Fruit fly (Drosophila melanogaster) whole organism, embryonic: ENCODE data around the gene mRpS26.

Experiments used
- Atf-2 ChIP-seq: fragments of 200-800 bp; sonication (Bioruptor generic); optimal IDR thresholded peaks from 2 replicates; lab custom pipeline; 2016; ENCODE audit warnings: missing biosample characterization, missing genetic modification characterization
- C15 ChIP-seq: fragments of 200-800 bp; sonication (Bioruptor generic); IDR thresholded peaks from 3 replicates; pipeline ENCODE4 v1.3.6; 2022; ENCODE audit warnings: missing biosample characterization, missing genetic modification characterization
- CG10431 ChIP-seq: fragments of 200-800 bp; sonication (Bioruptor generic); optimal IDR thresholded peaks from 3 replicates; lab custom pipeline; 2018; ENCODE audit warnings: missing biosample characterization, mild to moderate bottlenecking, missing genetic modification characterization
- CG10462 ChIP-seq: fragments of 200-800 bp; sonication (Bioruptor generic); optimal IDR thresholded peaks from 2 replicates; lab custom pipeline; 2016; ENCODE audit warnings: missing biosample characterization, missing genetic modification characterization
- CG13296 ChIP-seq: fragments of 200-800 bp; sonication (Bioruptor generic); optimal IDR thresholded peaks from 3 replicates; lab custom pipeline; 2018; ENCODE audit warnings: missing biosample characterization, mild to moderate bottlenecking, missing genetic modification characterization
- CG15514 ChIP-seq: fragments of 200-800 bp; sonication (Bioruptor generic); optimal IDR thresholded peaks from 3 replicates; lab custom pipeline; 2017; ENCODE audit warnings: missing biosample characterization, missing genetic modification characterization, mild to moderate bottlenecking, moderate library complexity, missing genetic modification reagents
- CG16779 ChIP-seq: fragments of 200-800 bp; sonication (Bioruptor generic); IDR thresholded peaks from 2 replicates; pipeline ENCODE4 v1.3.6; 2022; ENCODE audit warnings: missing biosample characterization, missing genetic modification characterization
- CG17568 ChIP-seq: fragments of 200-800 bp; sonication (Bioruptor generic); optimal IDR thresholded peaks from 2 replicates; lab custom pipeline; 2018; ENCODE audit warnings: missing biosample characterization, mild to moderate bottlenecking, missing genetic modification characterization, moderate library complexity
- CG2199 ChIP-seq: fragments of 200-800 bp; sonication (Bioruptor generic); IDR thresholded peaks from 3 replicates; pipeline ENCODE4 v1.3.6; 2022; ENCODE audit warnings: missing biosample characterization, missing genetic modification characterization
- CG3407 ChIP-seq: fragments of 200-800 bp; sonication (Bioruptor generic); optimal IDR thresholded peaks from 2 replicates; lab custom pipeline; 2018; ENCODE audit warnings: missing biosample characterization, mild to moderate bottlenecking, missing genetic modification characterization
- CG34422 ChIP-seq: fragments of 200-800 bp; sonication (Bioruptor generic); IDR thresholded peaks from 3 replicates; pipeline ENCODE4 v1.3.6; 2022; ENCODE audit warnings: missing biosample characterization, missing genetic modification characterization
- CG4424 ChIP-seq: fragments of 200-800 bp; sonication (Bioruptor generic); optimal IDR thresholded peaks from 3 replicates; lab custom pipeline; 2016; ENCODE audit warnings: missing biosample characterization, missing genetic modification characterization
- CG4820 ChIP-seq: fragments of 200-800 bp; sonication (Bioruptor generic); optimal IDR thresholded peaks from 3 replicates; lab custom pipeline; 2016; ENCODE audit warnings: missing biosample characterization, missing genetic modification characterization
- CG6175 ChIP-seq: fragments of 200-800 bp; sonication (Bioruptor generic); IDR thresholded peaks from 3 replicates; pipeline ENCODE4 v1.3.6; 2022; ENCODE audit warnings: missing biosample characterization, missing genetic modification characterization
- CG6854 ChIP-seq: fragments of 200-800 bp; sonication (Bioruptor generic); optimal IDR thresholded peaks from 3 replicates; lab custom pipeline; 2017; ENCODE audit warnings: missing biosample characterization, mild to moderate bottlenecking, missing genetic modification characterization
- CG8944 ChIP-seq: fragments of 200-800 bp; sonication (Bioruptor generic); optimal IDR thresholded peaks from 3 replicates; lab custom pipeline; 2016; ENCODE audit warnings: missing biosample characterization, missing genetic modification characterization
- CG9817 ChIP-seq: fragments of 200-800 bp; sonication (Bioruptor generic); optimal IDR thresholded peaks from 2 replicates; lab custom pipeline; 2018; ENCODE audit warnings: missing biosample characterization, mild to moderate bottlenecking, missing genetic modification characterization, moderate library complexity
- CTCF ChIP-seq: fragments of 200-800 bp; sonication (Bioruptor generic); optimal IDR thresholded peaks from 2 replicates; lab custom pipeline; 2017; ENCODE audit warnings: missing biosample characterization, mild to moderate bottlenecking, missing genetic modification characterization, moderate library complexity
- Camta ChIP-seq: fragments of 200-800 bp; sonication (Bioruptor generic); optimal IDR thresholded peaks from 2 replicates; lab custom pipeline; 2016; ENCODE audit warnings: missing biosample characterization, missing genetic modification characterization
- Dfd ChIP-seq, 2 experiments: fragments of >200 bp; optimal IDR thresholded peaks; 2 replicates each; lab custom pipeline; 2017; ENCODE audit warnings: missing biosample characterization in 2 of 2, missing genetic modification characterization in 2 of 2
- Dp ChIP-seq: fragments of 200-800 bp; sonication (Bioruptor generic); optimal IDR thresholded peaks from 2 replicates; lab custom pipeline; 2018; ENCODE audit warnings: missing biosample characterization, mild to moderate bottlenecking, missing genetic modification characterization, moderate library complexity
- Eip74EF ChIP-seq, 2 experiments: fragments of 200-800 bp in 1 of 2; fragments of >200 bp in 1 of 2; sonication (Bioruptor generic) in 1 of 2; optimal IDR thresholded peaks; 2 replicates each; lab custom pipeline; 2017 to 2019; ENCODE audit warnings: missing biosample characterization in 2 of 2, missing genetic modification characterization in 2 of 2, mild to moderate bottlenecking in 1 of 2, moderate library complexity in 1 of 2
- Ets65A ChIP-seq: fragments of 200-800 bp; sonication (Bioruptor generic); peaks from one replicate; lab custom pipeline; 2016; ENCODE audit warnings: missing biosample characterization, missing genetic modification characterization
- Lhr ChIP-seq: fragments of 200-800 bp; sonication (Bioruptor generic); optimal IDR thresholded peaks from 3 replicates; lab custom pipeline; 2017; ENCODE audit warnings: mild to moderate bottlenecking, missing biosample characterization, missing genetic modification reagents, missing genetic modification characterization
- Med ChIP-seq: fragments of 200-800 bp; sonication (Bioruptor generic); peaks from one replicate; lab custom pipeline; 2016; ENCODE audit warnings: missing biosample characterization, missing genetic modification characterization, mild to moderate bottlenecking, inconsistent platforms, moderate library complexity
- Myb ChIP-seq: fragments of 200-800 bp; sonication (Bioruptor generic); optimal IDR thresholded peaks from 2 replicates; lab custom pipeline; 2016; ENCODE audit warnings: missing biosample characterization, missing genetic modification characterization
- Pdp1 ChIP-seq, 2 experiments: fragments of 200-800 bp; sonication (Bioruptor generic); optimal IDR thresholded peaks; 3 replicates each; lab custom pipeline; 2016; ENCODE audit warnings: missing biosample characterization in 2 of 2, missing genetic modification characterization in 2 of 2, mild to moderate bottlenecking in 1 of 2, moderate library complexity in 1 of 2
- Poxn ChIP-seq: fragments of 200-800 bp; sonication (Bioruptor generic); IDR thresholded peaks from 2 replicates; pipeline ENCODE4 v1.3.6; 2022; ENCODE audit warnings: missing biosample characterization, missing genetic modification characterization
- Xrp1 ChIP-seq: fragments of 200-800 bp; sonication (Bioruptor generic); IDR thresholded peaks from 2 replicates; pipeline ENCODE4 v1.3.6; 2022; ENCODE audit warnings: missing biosample characterization, missing genetic modification characterization
- aop ChIP-seq: fragments of 200-800 bp; sonication (Bioruptor generic); IDR thresholded peaks from 2 replicates; pipeline ENCODE4 v1.3.6; 2022; ENCODE audit warnings: missing biosample characterization, missing genetic modification characterization
- btn ChIP-seq: fragments of 200-800 bp; sonication (Bioruptor generic); optimal IDR thresholded peaks from 2 replicates; lab custom pipeline; 2016; ENCODE audit warnings: missing biosample characterization, missing genetic modification characterization
- ci ChIP-seq: fragments of 200-800 bp; sonication (Bioruptor generic); IDR thresholded peaks from 3 replicates; pipeline ENCODE4 v1.3.6; 2022; ENCODE audit warnings: missing biosample characterization, missing genetic modification characterization
- corto ChIP-seq: fragments of 200-800 bp; sonication (Bioruptor generic); optimal IDR thresholded peaks from 2 replicates; lab custom pipeline; 2016; ENCODE audit warnings: missing biosample characterization, mild to moderate bottlenecking, missing genetic modification characterization, moderate library complexity
- crol ChIP-seq: fragments of 200-800 bp; sonication (Bioruptor generic); IDR thresholded peaks from 2 replicates; pipeline ENCODE4 v1.3.6; 2022; ENCODE audit warnings: missing biosample characterization, missing genetic modification characterization
- dmrt99B ChIP-seq: fragments of 200-800 bp; sonication (Bioruptor generic); optimal IDR thresholded peaks from 2 replicates; lab custom pipeline; 2018; ENCODE audit warnings: missing biosample characterization, mild to moderate bottlenecking, missing genetic modification characterization, moderate library complexity
- fu2 ChIP-seq: fragments of 200-800 bp; sonication (Bioruptor generic); optimal IDR thresholded peaks from 2 replicates; lab custom pipeline; 2016; ENCODE audit warnings: missing biosample characterization, missing genetic modification characterization
- inv ChIP-seq: fragments of 200-800 bp; sonication (Bioruptor generic); IDR thresholded peaks from 2 replicates; pipeline ENCODE4 v1.3.6; 2022; ENCODE audit warnings: missing biosample characterization, missing genetic modification characterization; ENCODE audit not compliant: partially characterized antibody
- jigr1 ChIP-seq: fragments of 200-800 bp; sonication (Bioruptor generic); IDR thresholded peaks from 3 replicates; pipeline ENCODE4 v1.3.6; 2022; ENCODE audit warnings: missing biosample characterization, missing genetic modification characterization
- onecut ChIP-seq: fragments of 200-800 bp; sonication (Bioruptor generic); IDR thresholded peaks from 2 replicates; pipeline ENCODE4 v1.3.6; 2022; ENCODE audit warnings: missing biosample characterization, missing genetic modification characterization
- phol ChIP-seq: fragments of 200-800 bp; sonication (Bioruptor generic); optimal IDR thresholded peaks from 3 replicates; lab custom pipeline; 2018; ENCODE audit warnings: missing biosample characterization, mild to moderate bottlenecking, missing genetic modification characterization, moderate library complexity
- stwl ChIP-seq: fragments of 200-800 bp; sonication (Bioruptor generic); optimal IDR thresholded peaks from 3 replicates; lab custom pipeline; 2018; ENCODE audit warnings: missing biosample characterization, mild to moderate bottlenecking, missing genetic modification characterization, moderate library complexity
- vnd ChIP-seq: fragments of 200-800 bp; sonication (Bioruptor generic); IDR thresholded peaks from 3 replicates; pipeline ENCODE4 v1.3.6; 2022; ENCODE audit warnings: missing biosample characterization, missing genetic modification characterization; ENCODE audit not compliant: partially characterized antibody
- zfh1 ChIP-seq: fragments of 200-800 bp; sonication (Bioruptor generic); IDR thresholded peaks from 3 replicates; pipeline ENCODE4 v1.3.6; 2022; ENCODE audit warnings: missing biosample characterization, missing genetic modification characterization
- zfh2 ChIP-seq: fragments of 200-800 bp; sonication (Bioruptor generic); optimal IDR thresholded peaks from 2 replicates; lab custom pipeline; 2016; ENCODE audit warnings: missing biosample characterization, missing genetic modification characterization

mRpS26 gene

dm6 chr3L:18081957-18082356, 24.4 kb upstream of the mRpS26 start (continued):
- TF ChIP-seq CG16779 (no peak), CG34422 (GFP tag; lab: Robert Waterston, UW) (0 out of 3 replicates have a peak, but pooled peaks have one; percentile 18), jigr1 (GFP tag; lab: Robert Waterston, UW) (0 out of 3 replicates have a peak, but pooled peaks have one; percentile 20), Ets65A (GFP tag; lab: Kevin White, UChicago) (peak; percentile 11), dmrt99B (no peak), Eip74EF (GFP tag; optimal IDR thresholded peaks at IDR 0.05; lab: Kevin White, UChicago) (no peak), inv (GFP tag; lab: Robert Waterston, UW) (no peak), CG9817 (no peak), CG8944 (no peak), fu2 (GFP tag; lab: Kevin White, UChicago) (no peak), Poxn (GFP tag; lab: Robert Waterston, UW) (no peak), Med (GFP tag; lab: Kevin White, UChicago) (peak; percentile 34)

dm6 chr3L:18083402-18083801, 23.0 kb upstream of the mRpS26 start:
- TF ChIP-seq stwl (peak; percentile 15), ci (no peak), CTCF (GFP tag; lab: Kevin White, UChicago) (peak; percentile 90)

- TF ChIP-seq btn (GFP tag; lab: Kevin White, UChicago) (no peak), CG6175 (no peak), Dfd (GFP tag; optimal IDR thresholded peaks at IDR 0.05; lab: Kevin White, UChicago) (peak in 1 of 2 experiments; percentile 64), phol (peak; percentile 11), zfh2 (GFP tag; lab: Kevin White, UChicago) (no peak), onecut (GFP tag; lab: Robert Waterston, UW) (peak; percentile 81), CG13296 (GFP tag; lab: Kevin White, UChicago) (no peak)
Observed at dm6 chr3L:18083994-18084393, 22.4 kb upstream of the mRpS26 start.

- TF ChIP-seq C15 (GFP tag; lab: Robert Waterston, UW) (no peak), Pdp1 (GFP tag; optimal IDR thresholded peaks at IDR 0.05; lab: Kevin White, UChicago) (peak in 1 of 2 experiments; percentile 36), aop (GFP tag; lab: Robert Waterston, UW) (no peak), CG4820 (no peak), Atf-2 (no peak), CG4424 (GFP tag; lab: Kevin White, UChicago) (no peak), CG17568 (GFP tag; lab: Kevin White, UChicago) (no peak), CG10431 (GFP tag; lab: Kevin White, UChicago) (peak; percentile 91), corto (GFP tag; lab: Kevin White, UChicago) (no peak)
Observed at dm6 chr3L:18086754-18087685, 19.4 kb upstream of the mRpS26 start, which contains the start of gene CG34253. Gene CG34253 (minus strand): TSS chr3L:18087320.

dm6 chr3L:18088027-18088426, 18.4 kb upstream of the mRpS26 start:
- peak; percentile 35 for TF ChIP-seq phol
- no peak for TF ChIP-seq crol (GFP tag; lab: Robert Waterston, UW)
- TF ChIP-seq Dfd (GFP tag; optimal IDR thresholded peaks at IDR 0.05; lab: Kevin White, UChicago), result peak in 1 of 2 experiments; percentile 97
- peak; percentile 53 for TF ChIP-seq Lhr (GFP tag; lab: Kevin White, UChicago)
- no peak for TF ChIP-seq vnd (GFP tag; lab: Robert Waterston, UW)
- TF ChIP-seq CG2199 (GFP tag; lab: Robert Waterston, UW), result peak; percentile 96
- peak; percentile 86 for TF ChIP-seq Myb (GFP tag; lab: Kevin White, UChicago)
- TF ChIP-seq CG3407, result no peak
- TF ChIP-seq Xrp1 (GFP tag; lab: Robert Waterston, UW), result peak; percentile 44
- 0 out of 3 replicates have a peak, but pooled peaks have one; percentile 17 for TF ChIP-seq zfh1 (GFP tag; lab: Robert Waterston, UW)
- TF ChIP-seq CG6854 (GFP tag; lab: Kevin White, UChicago), result no peak
- peak; percentile 2 for TF ChIP-seq CG15514 (GFP tag; lab: Kevin White, UChicago)
- no peak for TF ChIP-seq CG10462 (GFP tag; lab: Kevin White, UChicago)
- peak; percentile 49 for TF ChIP-seq Dp (GFP tag; lab: Kevin White, UChicago)
- TF ChIP-seq Camta (GFP tag; lab: Kevin White, UChicago), result no peak
